Worm (Caenorhabditis elegans) whole organism, L1 larva: ENCODE results near the gene clec-52.
A peak's percentile ranks its signal among the peaks of the same experiment; 100 is the strongest.

ENCODE experiments used
- C04F5.9 ChIP-seq: sonication (generic microtip); optimal IDR thresholded peaks from 2 replicates; lab custom pipeline; 2016; ENCODE audit warnings: missing genetic modification characterization, missing compliant biosample characterization
- C16A3.4 ChIP-seq: fragments of 150-350 bp; optimal IDR thresholded peaks from 2 replicates; lab custom pipeline; 2014; ENCODE audit warnings: missing biosample characterization, missing genetic modification characterization
- Y116A8C.19 ChIP-seq: sonication (generic microtip); optimal IDR thresholded peaks from 2 replicates; lab custom pipeline; 2016; ENCODE audit warnings: missing compliant biosample characterization, missing genetic modification characterization, borderline replicate concordance
- blmp-1 ChIP-seq: fragments of 150-350 bp; optimal IDR thresholded peaks from 2 replicates; lab custom pipeline; 2014; ENCODE audit warnings: missing biosample characterization, missing genetic modification characterization
- ceh-63 ChIP-seq: fragments of 200-800 bp; sonication (Bioruptor generic); optimal IDR thresholded peaks from 2 replicates; lab custom pipeline; 2018; ENCODE audit warnings: mild to moderate bottlenecking, missing genetic modification characterization, missing compliant biosample characterization
- dpl-1 ChIP-seq, 3 experiments: fragments of 150-350 bp in 2 of 3; sonication (generic microtip) in 1 of 3; optimal IDR thresholded peaks; 2 replicates each; lab custom pipeline; 2014 to 2017; ENCODE audit warnings: missing biosample characterization in 3 of 3, missing genetic modification characterization in 3 of 3, missing genetic modification reagents in 3 of 3
- efl-1 ChIP-seq, 4 experiments: fragments of 150-350 bp; optimal IDR thresholded peaks in 3 of 4; peaks in 1 of 4; 1 replicate in 1 of 4; 2 replicates in 3 of 4; lab custom pipeline; 2014; ENCODE audit warnings: missing biosample characterization in 2 of 4, missing genetic modification characterization in 2 of 4, missing genetic modification reagents in 2 of 4
- egl-27 ChIP-seq, 2 experiments: fragments of 150-350 bp in 1 of 2; sonication (generic microtip); optimal IDR thresholded peaks; 3 replicates each; lab custom pipeline; 2017 to 2018; ENCODE audit warnings: missing biosample characterization in 2 of 2, missing genetic modification characterization in 2 of 2, missing genetic modification reagents in 2 of 2
- elt-2 ChIP-seq: sonication (generic microtip); optimal IDR thresholded peaks from 2 replicates; lab custom pipeline; 2016; ENCODE audit warnings: missing genetic modification characterization, mild to moderate bottlenecking, inconsistent platforms, missing compliant biosample characterization, missing genetic modification reagents
- elt-3 ChIP-seq, 6 experiments: fragments of 150-350 bp in 1 of 6; sonication (generic microtip); optimal IDR thresholded peaks; 2 replicates each; lab custom pipeline; 2017 to 2018; ENCODE audit warnings: missing biosample characterization in 6 of 6, missing genetic modification characterization in 6 of 6, inconsistent platforms in 1 of 6
- fos-1 ChIP-seq: fragments of 150-350 bp; optimal IDR thresholded peaks from 2 replicates; lab custom pipeline; 2014; ENCODE audit warnings: missing biosample characterization, missing genetic modification characterization
- hlh-4 ChIP-seq: sonication (generic microtip); optimal IDR thresholded peaks from 2 replicates; lab custom pipeline; 2016; ENCODE audit warnings: mild to moderate bottlenecking, missing genetic modification characterization, missing compliant biosample characterization
- irx-1 ChIP-seq: sonication (generic microtip); optimal IDR thresholded peaks from 2 replicates; lab custom pipeline; 2016; ENCODE audit warnings: missing genetic modification characterization, missing compliant biosample characterization
- jun-1 ChIP-seq: fragments of 150-350 bp; optimal IDR thresholded peaks from 2 replicates; lab custom pipeline; 2014; ENCODE audit warnings: missing biosample characterization, missing genetic modification reagents, missing genetic modification characterization
- lin-14 ChIP-seq: fragments of 200-800 bp; sonication (Bioruptor generic); optimal IDR thresholded peaks from 2 replicates; lab custom pipeline; 2018; ENCODE audit warnings: mild to moderate bottlenecking, missing genetic modification characterization, moderate library complexity, missing compliant biosample characterization
- lin-15B ChIP-seq: fragments of 150-350 bp; sonication (generic microtip); optimal IDR thresholded peaks from 3 replicates; lab custom pipeline; 2014; ENCODE audit warnings: missing biosample characterization, missing genetic modification characterization
- lir-3 ChIP-seq: sonication (generic microtip); optimal IDR thresholded peaks from 2 replicates; lab custom pipeline; 2016; ENCODE audit warnings: mild to moderate bottlenecking, missing genetic modification characterization, moderate library complexity, missing compliant biosample characterization; ENCODE audit not compliant: poor library complexity
- lsy-2 ChIP-seq, 2 experiments: fragments of 150-350 bp; optimal IDR thresholded peaks; 2 replicates each; lab custom pipeline; 2014; ENCODE audit warnings: missing biosample characterization in 2 of 2, missing genetic modification characterization in 2 of 2
- mab-9 ChIP-seq: fragments of 200-800 bp; sonication (Bioruptor generic); IDR thresholded peaks from 2 replicates; pipeline ENCODE4 v1.3.6; 2022; ENCODE audit warnings: missing genetic modification reagents, missing genetic modification characterization, missing compliant biosample characterization
- mdl-1 ChIP-seq, 2 experiments: fragments of 150-350 bp; optimal IDR thresholded peaks; 2 replicates each; lab custom pipeline; 2014 to 2017; ENCODE audit warnings: missing biosample characterization in 2 of 2, missing genetic modification characterization in 2 of 2, inconsistent platforms in 1 of 2
- mep-1 ChIP-seq: fragments of 150-350 bp; optimal IDR thresholded peaks from 2 replicates; lab custom pipeline; 2014; ENCODE audit warnings: missing biosample characterization, missing genetic modification characterization
- nhr-20 ChIP-seq: sonication (generic microtip); optimal IDR thresholded peaks from 2 replicates; lab custom pipeline; 2016; ENCODE audit warnings: mild to moderate bottlenecking, missing genetic modification characterization, missing compliant biosample characterization
- nhr-28 ChIP-seq: fragments of 150-350 bp; optimal IDR thresholded peaks from 2 replicates; lab custom pipeline; 2014; ENCODE audit warnings: missing biosample characterization, missing genetic modification characterization
- nhr-71 ChIP-seq: sonication (generic microtip); optimal IDR thresholded peaks from 2 replicates; lab custom pipeline; 2016; ENCODE audit warnings: mild to moderate bottlenecking, missing genetic modification characterization, moderate library complexity, missing compliant biosample characterization
- nhr-76 ChIP-seq: sonication (generic microtip); optimal IDR thresholded peaks from 2 replicates; lab custom pipeline; 2017; ENCODE audit warnings: missing biosample characterization, missing genetic modification characterization
- nhr-77 ChIP-seq: fragments of 150-350 bp; optimal IDR thresholded peaks from 2 replicates; lab custom pipeline; 2014; ENCODE audit warnings: missing biosample characterization, missing genetic modification characterization
- nhr-84 ChIP-seq: sonication (generic microtip); optimal IDR thresholded peaks from 2 replicates; lab custom pipeline; 2017; ENCODE audit warnings: missing biosample characterization, missing genetic modification characterization
- nhr-85 ChIP-seq: sonication (generic microtip); peaks from one replicate; lab custom pipeline; 2016; ENCODE audit warnings: missing genetic modification characterization, inconsistent platforms, missing compliant biosample characterization
- nhr-90 ChIP-seq: sonication (generic microtip); optimal IDR thresholded peaks from 2 replicates; lab custom pipeline; 2016; ENCODE audit warnings: mild to moderate bottlenecking, missing genetic modification characterization, missing compliant biosample characterization; ENCODE audit not compliant: poor library complexity
- skn-1 ChIP-seq: fragments of 150-350 bp; optimal IDR thresholded peaks from 2 replicates; lab custom pipeline; 2014; ENCODE audit warnings: missing biosample characterization, missing genetic modification characterization
- snu-23 ChIP-seq: sonication (generic microtip); optimal IDR thresholded peaks from 2 replicates; lab custom pipeline; 2016; ENCODE audit warnings: missing genetic modification characterization, missing compliant biosample characterization
- sox-4 ChIP-seq: sonication (generic microtip); optimal IDR thresholded peaks from 2 replicates; lab custom pipeline; 2016; ENCODE audit warnings: missing genetic modification characterization, missing compliant biosample characterization
- tbx-2 ChIP-seq: sonication (generic microtip); optimal IDR thresholded peaks from 2 replicates; lab custom pipeline; 2016; ENCODE audit warnings: missing genetic modification characterization, missing compliant biosample characterization
- unc-130 ChIP-seq: fragments of 150-350 bp; optimal IDR thresholded peaks from 2 replicates; lab custom pipeline; 2017; ENCODE audit warnings: missing biosample characterization, missing genetic modification characterization, inconsistent platforms
- unc-86 ChIP-seq: sonication (generic microtip); optimal IDR thresholded peaks from 2 replicates; lab custom pipeline; 2016; ENCODE audit warnings: missing genetic modification characterization, missing compliant biosample characterization
- zag-1 ChIP-seq: fragments of 150-350 bp; optimal IDR thresholded peaks from 2 replicates; lab custom pipeline; 2014; ENCODE audit warnings: missing biosample characterization, missing genetic modification characterization
- ztf-4 ChIP-seq: fragments of 150-350 bp; optimal IDR thresholded peaks from 2 replicates; lab custom pipeline; 2014; ENCODE audit warnings: missing biosample characterization, missing genetic modification characterization

Gene clec-52

DNA sequence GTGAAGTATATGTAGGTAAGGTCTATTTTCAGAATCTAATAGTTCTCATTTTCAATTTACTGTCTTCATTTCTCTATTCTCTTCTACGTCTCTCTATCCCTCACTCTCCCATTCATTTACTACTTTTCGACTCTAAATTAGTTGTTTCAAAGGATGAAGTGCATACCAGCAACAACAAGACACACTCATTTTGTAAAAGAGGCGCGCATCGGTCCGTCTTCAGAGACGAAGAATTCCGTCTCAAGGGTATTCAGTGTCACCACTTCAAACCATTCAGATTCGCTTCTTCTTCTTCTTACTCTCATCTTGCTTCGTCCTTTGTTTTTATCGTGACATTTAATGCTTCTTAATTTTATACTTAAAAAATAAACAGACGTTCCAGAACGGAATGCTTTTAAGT lies 2.8 kb upstream of the clec-52 start:
- TF ChIP-seq zag-1 (tag; lab: Kevin White, UChicago): no peak
- TF ChIP-seq blmp-1 (tag; lab: Kevin White, UChicago): peak; percentile 7
- TF ChIP-seq lin-14 (GFP tag; lab: Kevin White, UChicago): peak; percentile 51
- TF ChIP-seq nhr-85 (tag; lab: Kevin White, UChicago): peak; percentile 75

DNA sequence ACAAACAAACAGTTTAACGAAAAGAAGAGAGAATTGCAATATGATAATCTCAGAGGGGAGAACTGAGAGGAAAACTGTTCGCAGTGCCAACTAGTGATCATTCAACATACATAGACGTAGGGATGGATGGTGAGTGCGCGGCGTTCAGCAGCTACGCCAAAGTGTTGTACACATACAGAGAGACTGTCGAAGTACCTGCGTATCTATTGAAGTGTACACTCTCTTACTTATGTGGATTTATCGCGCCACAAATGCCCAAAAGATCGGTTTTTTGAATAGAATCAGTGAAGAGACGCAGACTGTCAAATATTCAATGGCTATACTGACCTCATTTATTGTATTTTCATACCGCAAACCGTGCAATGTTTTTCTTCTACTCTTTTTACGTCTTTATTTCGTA lies 1.7 kb upstream of the clec-52 start:
- peak in 2 of 6 experiments; percentile 11 to 48 for TF ChIP-seq elt-3 (tag; optimal IDR thresholded peaks at IDR 0.05; lab: Kevin White, UChicago)
- TF ChIP-seq nhr-77 (tag; lab: Kevin White, UChicago): peak; percentile 50
- TF ChIP-seq unc-86 (tag; lab: Kevin White, UChicago): no peak
- TF ChIP-seq unc-130: no peak
- TF ChIP-seq nhr-85 (tag; lab: Kevin White, UChicago): peak; percentile 64
- TF ChIP-seq irx-1 (tag; lab: Kevin White, UChicago): no peak
- TF ChIP-seq lin-14 (GFP tag; lab: Kevin White, UChicago): peak; percentile 69
- TF ChIP-seq tbx-2 (tag; lab: Kevin White, UChicago): no peak
- TF ChIP-seq mab-9: no peak
- no peak for TF ChIP-seq nhr-76 (tag; lab: Kevin White, UChicago)
- no peak for TF ChIP-seq jun-1
- TF ChIP-seq snu-23 (GFP tag; lab: Kevin White, UChicago): peak; percentile 36
- peak in 1 of 2 experiments; percentile 14 for TF ChIP-seq lsy-2 (tag; optimal IDR thresholded peaks at IDR 0.05; lab: Kevin White, UChicago)
- TF ChIP-seq Y116A8C.19: no peak
- no peak for TF ChIP-seq ztf-4 (tag; lab: Kevin White, UChicago)
- TF ChIP-seq blmp-1 (tag; lab: Kevin White, UChicago): peak; percentile 67
- no peak for TF ChIP-seq egl-27 (tag; optimal IDR thresholded peaks at IDR 0.05; lab: Kevin White, UChicago)
- TF ChIP-seq nhr-28: no peak
- no peak for TF ChIP-seq efl-1 (optimal IDR thresholded peaks at IDR 0.05; lab: Kevin White, UChicago)
- TF ChIP-seq efl-1 (GFP tag; optimal IDR thresholded peaks at IDR 0.05 in 1 of 2; lab: Kevin White, UChicago): peak in 1 of 2 experiments; percentile 50
- peak; percentile 31 for TF ChIP-seq mep-1 (tag; lab: Kevin White, UChicago)
- no peak for TF ChIP-seq mdl-1 (tag; optimal IDR thresholded peaks at IDR 0.05; lab: Kevin White, UChicago)
- TF ChIP-seq skn-1 (tag; lab: Kevin White, UChicago): peak; percentile 10
- TF ChIP-seq ceh-63: no peak
- TF ChIP-seq hlh-4: no peak
- no peak for TF ChIP-seq sox-4
- no peak for TF ChIP-seq nhr-90
- peak; percentile 19 for TF ChIP-seq nhr-20 (tag; lab: Kevin White, UChicago)

DNA sequence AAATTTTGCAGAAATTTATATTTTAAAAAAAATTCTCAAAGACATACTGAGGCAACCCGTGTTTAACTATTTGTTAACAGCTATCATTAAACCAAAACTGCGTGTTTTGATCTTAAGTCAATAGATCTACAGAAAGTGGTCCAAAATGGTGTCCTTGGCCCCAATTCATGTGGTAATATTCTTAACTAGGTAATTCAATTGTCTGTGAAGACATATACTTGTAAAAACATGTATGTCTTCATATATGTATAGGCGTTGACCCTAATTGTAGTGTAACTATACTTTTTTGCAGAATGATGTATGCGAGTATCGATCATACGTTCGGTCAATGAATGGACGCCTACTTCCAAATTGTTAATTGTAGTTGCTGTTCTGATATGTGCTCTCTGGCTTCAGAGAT lies 1.1 kb upstream of the clec-52 start, which contains the start of gene C07G1.15:
Gene C07G1.15, plus strand, starts transcription at position 301 of the 400 bp plus-strand sequence.
- TF ChIP-seq nhr-84 (tag; lab: Kevin White, UChicago): no peak
- TF ChIP-seq elt-2: no peak
- TF ChIP-seq lir-3: no peak

DNA sequence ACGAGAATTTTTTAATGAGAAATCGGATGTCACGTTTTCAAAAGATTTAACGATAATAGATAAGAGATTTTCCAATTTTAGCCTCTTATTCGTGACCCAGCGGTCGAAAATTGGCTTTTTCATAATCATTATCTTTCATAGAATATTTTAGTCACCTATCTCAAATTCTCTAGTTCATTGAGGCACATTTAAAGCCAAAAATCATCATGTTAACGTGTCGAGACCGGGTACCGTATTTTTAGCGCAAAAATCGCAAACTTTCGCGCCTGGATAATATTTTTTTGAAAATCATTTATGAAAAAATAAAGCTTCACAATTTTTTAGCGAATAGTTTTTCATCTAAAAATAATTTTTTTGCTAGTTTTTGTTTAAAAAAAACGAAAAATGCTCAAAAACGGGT lies 2.6 kb downstream of the clec-52 start, which contains the start of gene B0218.7:
Gene B0218.7, minus strand, starts transcription at position 101 of the 400 bp plus-strand sequence.
- TF ChIP-seq lir-3 (no peak), mab-9 (no peak), C04F5.9 (no peak), ceh-63 (no peak), lin-15B (tag; lab: Kevin White, UChicago) (no peak), nhr-71 (no peak), C16A3.4 (no peak), dpl-1 (GFP tag; optimal IDR thresholded peaks at IDR 0.05; lab: Kevin White, UChicago) (no peak), fos-1 (tag; lab: Kevin White, UChicago) (no peak)
